Fruit fly (Drosophila melanogaster): ENCODE measurements around the gene Tfb4.

DNA sequence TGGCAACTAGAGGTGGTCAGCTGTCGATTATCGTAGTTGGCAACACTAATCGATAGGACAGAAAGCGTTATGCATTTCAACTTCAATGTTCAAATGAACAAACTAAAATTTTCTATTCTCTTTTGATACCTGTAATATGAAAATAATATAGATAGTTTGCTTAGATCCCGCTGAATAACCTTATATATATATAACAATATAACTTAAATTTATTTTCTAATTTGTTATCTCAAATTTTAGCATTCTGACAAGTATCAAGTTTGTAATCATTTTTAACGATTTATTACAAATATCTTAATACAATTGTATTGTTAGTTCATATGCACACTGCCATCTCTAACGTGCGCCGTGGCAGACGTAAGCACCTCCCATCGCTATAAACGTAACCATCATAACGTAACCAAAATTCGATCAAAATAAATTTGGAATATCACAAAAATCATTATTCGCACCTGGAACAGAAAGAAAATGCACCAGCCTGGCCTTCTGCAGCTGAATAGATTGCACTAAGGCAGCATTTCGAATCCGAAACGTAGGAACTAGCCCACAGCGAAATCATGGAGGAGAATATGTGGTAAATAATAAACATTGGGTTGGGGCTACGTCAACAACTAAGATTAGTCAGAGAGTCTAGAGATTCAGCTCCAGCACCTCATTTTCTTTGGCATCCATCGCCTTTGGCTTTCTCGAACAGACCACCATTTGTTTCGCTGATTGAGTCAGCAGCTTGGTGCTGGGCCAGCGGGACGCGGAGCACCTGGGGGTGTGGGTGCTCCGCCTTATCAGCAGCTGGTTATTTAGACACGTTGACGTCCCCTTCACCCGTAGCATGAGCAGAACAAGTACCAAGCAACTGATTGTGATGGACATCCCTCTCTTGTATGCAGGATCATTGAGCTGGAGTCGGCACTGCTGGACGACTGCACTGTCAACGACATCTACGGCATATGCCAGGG lies 21.3 kb downstream of the Tfb4 start, which contains the start of the genes Pino and TBC1D23:
- TF ChIP-seq ey (GFP tag; optimal IDR thresholded peaks at IDR 0.05) = peak; percentile 53
- TF ChIP-seq fru (GFP tag; optimal IDR thresholded peaks at IDR 0.05) = peak; percentile 57
- TF ChIP-seq OdsH (GFP tag; optimal IDR thresholded peaks at IDR 0.05) = peak; percentile 26
- TF ChIP-seq GATAd (GFP tag; optimal IDR thresholded peaks at IDR 0.05) = no peak
- TF ChIP-seq foxo (GFP tag; optimal IDR thresholded peaks at IDR 0.05) = peak in 1 of 2 experiments; percentile 80
- TF ChIP-seq Dfd (GFP tag; optimal IDR thresholded peaks at IDR 0.05) = no peak
- no peak for TF ChIP-seq Dif (GFP tag; optimal IDR thresholded peaks at IDR 0.05; ENCODE audit: partially characterized antibody)
